Fruit fly (Drosophila melanogaster) whole organism, wandering third instar larva: ENCODE data around the gene CG10959.

ENCODE experiments used
- Abd-B ChIP-seq: fragments of >200 bp; optimal IDR thresholded peaks from 2 replicates; lab custom pipeline; 2017; ENCODE audit warnings: missing biosample characterization, missing genetic modification characterization
- HLH106 ChIP-seq: fragments of 200-800 bp; optimal IDR thresholded peaks from 3 replicates; lab custom pipeline; 2019; ENCODE audit warnings: missing biosample characterization, mild to moderate bottlenecking, missing genetic modification characterization, moderate library complexity
- Hr78 ChIP-seq: fragments of >200 bp; optimal IDR thresholded peaks from 2 replicates; lab custom pipeline; 2017; ENCODE audit warnings: missing biosample characterization, missing genetic modification characterization
- N ChIP-seq: fragments of >200 bp; optimal IDR thresholded peaks from 2 replicates; lab custom pipeline; 2018; ENCODE audit warnings: missing biosample characterization, missing external identifiers, missing genetic modification characterization
- brk ChIP-seq: fragments of 200-800 bp; sonication (Bioruptor generic); optimal IDR thresholded peaks from 2 replicates; lab custom pipeline; 2016; ENCODE audit warnings: missing biosample characterization, mild to moderate bottlenecking, missing genetic modification characterization
- fru ChIP-seq: fragments of 200-800 bp; sonication (Bioruptor generic); optimal IDR thresholded peaks from 3 replicates; lab custom pipeline; 2016; ENCODE audit warnings: missing biosample characterization, mild to moderate bottlenecking, missing genetic modification characterization
- h ChIP-seq: fragments of 200-800 bp; sonication (Bioruptor generic); optimal IDR thresholded peaks from 3 replicates; lab custom pipeline; 2016; ENCODE audit warnings: missing biosample characterization, mild to moderate bottlenecking, missing genetic modification characterization
- lola ChIP-seq: fragments of >200 bp; optimal IDR thresholded peaks from 2 replicates; lab custom pipeline; 2017; ENCODE audit warnings: missing biosample characterization, missing genetic modification characterization
- pan ChIP-seq: fragments of >200 bp; optimal IDR thresholded peaks from 2 replicates; lab custom pipeline; 2017

DNA sequence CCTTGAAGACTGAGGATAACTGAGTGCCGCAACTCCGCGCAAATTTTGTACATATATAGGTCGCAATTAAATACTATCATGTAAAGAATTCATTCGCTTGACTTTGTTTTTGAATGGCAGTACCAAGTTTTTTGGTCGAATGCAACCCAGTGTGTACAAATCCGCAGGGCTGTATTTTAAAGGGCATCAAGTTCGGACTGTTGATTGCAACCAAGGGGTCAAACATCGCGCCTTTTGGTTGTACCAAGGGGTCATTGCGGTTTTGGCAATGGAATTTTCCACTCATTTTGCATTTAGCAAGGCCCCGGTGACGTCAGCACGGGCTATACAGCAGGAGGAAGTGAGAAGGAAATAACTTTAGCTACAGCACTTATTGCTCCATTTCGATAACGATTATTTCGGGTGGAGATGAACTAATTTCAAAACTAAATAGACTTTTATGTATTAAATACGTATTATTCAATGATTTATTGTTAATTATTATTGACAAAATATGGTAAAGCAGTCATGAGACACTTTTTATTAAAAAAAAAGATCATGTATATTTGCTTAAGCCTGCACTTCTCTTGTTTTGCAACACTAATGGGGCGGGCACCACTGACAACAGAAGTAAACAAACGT lies 16.8 kb upstream of the CG10959 start, which contains the start of gene CG10958:
- TF ChIP-seq pan (lab: Kevin White, UChicago) (no peak), N (GFP tag; lab: Kevin White, UChicago) (no peak), h (GFP tag; lab: Kevin White, UChicago) (peak; percentile 79), Hr78 (GFP tag; lab: Kevin White, UChicago) (no peak), Abd-B (GFP tag; lab: Kevin White, UChicago) (no peak), lola (no peak), fru (GFP tag; lab: Kevin White, UChicago) (peak; percentile 65), HLH106 (tag; lab: Kevin White, UChicago) (peak; percentile 47), brk (GFP tag; lab: Kevin White, UChicago) (no peak)
